Worm (Caenorhabditis elegans): ENCODE measurements around the gene pgp-11.

DNA sequence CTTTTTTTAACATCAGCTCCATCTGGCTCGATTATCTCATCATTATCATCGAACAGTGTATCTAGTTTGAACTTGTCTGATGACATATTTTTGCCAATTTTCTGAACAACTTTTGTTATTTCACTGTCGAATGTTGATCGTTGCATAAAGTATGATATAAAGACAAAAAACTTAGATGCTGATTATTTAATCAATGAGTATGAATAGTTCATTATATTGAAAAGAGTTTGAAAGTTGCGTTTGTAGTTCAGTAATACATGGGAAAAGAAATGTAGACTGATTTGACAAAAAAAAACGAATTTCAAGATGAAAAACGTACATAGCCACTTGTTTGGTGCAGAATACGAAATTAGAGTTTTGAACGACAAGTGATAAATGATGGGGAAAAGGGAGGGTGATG lies 18.4 kb upstream of the pgp-11 start, which contains the start of gene hda-2:
- TF ChIP-seq ceh-48 (tag; optimal IDR thresholded peaks at IDR 0.05) = no peak
- TF ChIP-seq ama-1 (optimal IDR thresholded peaks at IDR 0.05) = no peak
- TF ChIP-seq unc-42 (tag; optimal IDR thresholded peaks at IDR 0.05) = no peak
- TF ChIP-seq nhr-11 (tag; optimal IDR thresholded peaks at IDR 0.05) = no peak
